Worm (Caenorhabditis elegans): ENCODE data around the gene spp-5.

Gene spp-5

ce11 chrX:7283136-7283535 lies 37.0 kb downstream of the spp-5 start:
- no peak for TF ChIP-seq unc-62 (GFP tag; optimal IDR thresholded peaks at IDR 0.05)

DNA sequence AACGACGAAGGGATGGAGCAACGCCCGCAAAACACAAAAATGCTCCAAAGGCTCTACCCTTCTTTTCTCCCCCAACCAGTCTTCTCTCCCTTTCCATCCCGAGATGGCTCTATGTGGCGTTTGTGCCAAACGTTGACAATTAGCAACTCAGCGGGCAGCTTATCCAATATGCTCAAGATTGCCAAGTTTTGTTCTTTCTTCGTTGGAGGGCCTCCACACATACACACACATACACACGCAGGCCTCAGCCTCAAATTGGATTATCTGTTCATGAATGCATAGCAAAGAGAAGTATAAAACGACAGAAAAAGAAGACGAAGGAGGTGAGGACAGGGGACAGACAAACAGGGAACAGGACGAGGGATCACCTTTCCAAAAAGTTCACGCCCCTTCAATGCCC lies 38.8 kb downstream of the spp-5 start:
- no peak for TF ChIP-seq unc-62 (GFP tag; optimal IDR thresholded peaks at IDR 0.05)

ce11 chrX:7279671-7280389 lies 40.3 kb downstream of the spp-5 start, which contains the start of gene unc-10:
unc-10 (minus strand) TSS chrX:7280322.
- no peak for TF ChIP-seq unc-62 (GFP tag; optimal IDR thresholded peaks at IDR 0.05)

ce11 chrX:7278095-7278494 lies 42.1 kb downstream of the spp-5 start:
- no peak for TF ChIP-seq unc-62 (GFP tag; optimal IDR thresholded peaks at IDR 0.05)

- TF ChIP-seq unc-62 (GFP tag; optimal IDR thresholded peaks at IDR 0.05) = no peak
Observed at ce11 chrX:7271968-7272367, 48.2 kb downstream of the spp-5 start, which contains the start of gene F46H5.11. F46H5.11 (minus strand) TSS chrX:7272068.

All from whole organism, dauer.